Worm (Caenorhabditis elegans) whole organism, young adult: Measurements from ENCODE around the gene mau-8.

Source experiments
- F23B12.7 ChIP-seq: sonication (generic microtip); optimal IDR thresholded peaks from 2 replicates; lab custom pipeline; 2017; ENCODE audit warnings: missing genetic modification characterization, mild to moderate bottlenecking, missing compliant biosample characterization, antibody characterized with exemption, moderate library complexity; ENCODE audit not compliant: insufficient read depth
- F33H1.4 ChIP-seq: fragments of 200-800 bp; sonication (Bioruptor generic); IDR thresholded peaks from 2 replicates; pipeline ENCODE4 v1.3.6; 2022; ENCODE audit warnings: missing genetic modification reagents, missing genetic modification characterization, missing compliant biosample characterization
- Y56A3A.18 ChIP-seq: fragments of 200-800 bp; sonication (Bioruptor generic); IDR thresholded peaks from 2 replicates; pipeline ENCODE4 v1.3.6; 2022; ENCODE audit warnings: missing genetic modification reagents, missing genetic modification characterization, missing compliant biosample characterization
- Y95B8A.8 ChIP-seq: fragments of 200-800 bp; sonication (Bioruptor generic); IDR thresholded peaks from 2 replicates; pipeline ENCODE4 v1.3.6; 2022; ENCODE audit warnings: missing genetic modification reagents, missing genetic modification characterization, missing compliant biosample characterization
- aptf-2 ChIP-seq: fragments of 200-800 bp; sonication (Bioruptor generic); conservative IDR thresholded peaks from 2 replicates; pipeline ENCODE4 v1.3.6; 2022; ENCODE audit warnings: missing genetic modification reagents, missing genetic modification characterization, missing compliant biosample characterization
- athp-1 ChIP-seq: sonication (generic microtip); optimal IDR thresholded peaks from 2 replicates; lab custom pipeline; 2017; ENCODE audit warnings: mild to moderate bottlenecking, missing genetic modification characterization, missing compliant biosample characterization
- attf-3 ChIP-seq: fragments of 200-800 bp; sonication (Bioruptor generic); conservative IDR thresholded peaks from 2 replicates; pipeline ENCODE4 v1.3.6; 2022; ENCODE audit warnings: missing genetic modification reagents, missing genetic modification characterization, missing compliant biosample characterization
- attf-6 ChIP-seq: fragments of 200-800 bp; sonication (Bioruptor generic); IDR thresholded peaks from 2 replicates; pipeline ENCODE4 v1.3.6; 2022; ENCODE audit warnings: missing genetic modification reagents, missing genetic modification characterization, missing compliant biosample characterization
- cebp-1 ChIP-seq, 2 experiments: fragments of 200-800 bp in 1 of 2; sonication (Bioruptor generic) in 1 of 2; sonication (generic microtip) in 1 of 2; IDR thresholded peaks in 1 of 2; optimal IDR thresholded peaks in 1 of 2; 2 replicates each; pipeline versions ENCODE4 v1.3.6 to Lab custom; 2017 to 2022; ENCODE audit warnings: missing compliant biosample characterization in 2 of 2, missing genetic modification characterization in 2 of 2, mild to moderate bottlenecking in 1 of 2, missing genetic modification reagents in 1 of 2, moderate library complexity in 1 of 2
- ceh-58 ChIP-seq: fragments of 200-800 bp; sonication (Bioruptor generic); IDR thresholded peaks from 2 replicates; pipeline ENCODE4 v1.3.6; 2022; ENCODE audit warnings: missing genetic modification characterization, missing compliant biosample characterization
- egrh-3 ChIP-seq: fragments of 200-800 bp; sonication (Bioruptor generic); IDR thresholded peaks from 2 replicates; pipeline ENCODE4 v1.3.6; 2022; ENCODE audit warnings: missing genetic modification reagents, missing genetic modification characterization, missing compliant biosample characterization
- ekl-4 ChIP-seq: fragments of 200-800 bp; sonication (Bioruptor generic); IDR thresholded peaks from 2 replicates; pipeline ENCODE4 v1.3.6; 2022; ENCODE audit warnings: missing genetic modification reagents, missing genetic modification characterization, missing compliant biosample characterization
- gei-17 ChIP-seq: fragments of 200-800 bp; sonication (Bioruptor generic); optimal IDR thresholded peaks from 2 replicates; lab custom pipeline; 2018; ENCODE audit warnings: mild to moderate bottlenecking, missing genetic modification characterization, missing compliant biosample characterization
- him-1 ChIP-seq: sonication (generic microtip); optimal IDR thresholded peaks from 2 replicates; lab custom pipeline; 2016; ENCODE audit warnings: missing genotype, missing genetic modification reagents, missing genetic modification characterization, missing compliant biosample characterization
- hmg-20 ChIP-seq: fragments of 200-800 bp; sonication (Bioruptor generic); IDR thresholded peaks from 2 replicates; pipeline ENCODE4 v1.3.6; 2022; ENCODE audit warnings: missing genetic modification reagents, missing genetic modification characterization, missing compliant biosample characterization
- hrde-1 ChIP-seq: sonication (generic microtip); optimal IDR thresholded peaks from 2 replicates; lab custom pipeline; 2016; ENCODE audit warnings: missing genetic modification characterization, mild to moderate bottlenecking, missing compliant biosample characterization, moderate library complexity, missing genotype, missing genetic modification reagents, borderline replicate concordance
- hsf-1 ChIP-seq: fragments of 200-800 bp; sonication (Bioruptor generic); IDR thresholded peaks from 2 replicates; pipeline ENCODE4 v1.3.6; 2022; ENCODE audit warnings: missing genetic modification reagents, missing genetic modification characterization, missing compliant biosample characterization
- let-607 ChIP-seq, 2 experiments: fragments of 200-800 bp in 1 of 2; sonication (Bioruptor generic) in 1 of 2; sonication (generic microtip) in 1 of 2; optimal IDR thresholded peaks; 2 replicates each; lab custom pipeline; 2016 to 2018; ENCODE audit warnings: mild to moderate bottlenecking in 2 of 2, missing compliant biosample characterization in 2 of 2, missing genetic modification characterization in 2 of 2, moderate library complexity in 2 of 2, missing genotype in 1 of 2
- lin-26 ChIP-seq: fragments of 200-800 bp; sonication (Bioruptor generic); IDR thresholded peaks from 2 replicates; pipeline ENCODE4 v1.3.6; 2022; ENCODE audit warnings: missing genetic modification reagents, missing genetic modification characterization, missing compliant biosample characterization
- lsl-1 ChIP-seq: fragments of 200-800 bp; sonication (Bioruptor generic); optimal IDR thresholded peaks from 2 replicates; lab custom pipeline; 2018; ENCODE audit warnings: mild to moderate bottlenecking, missing genetic modification characterization, moderate library complexity, missing compliant biosample characterization
- madf-3 ChIP-seq: fragments of 200-800 bp; sonication (Bioruptor generic); IDR thresholded peaks from 2 replicates; pipeline ENCODE4 v1.3.6; 2022; ENCODE audit warnings: missing genetic modification reagents, missing genetic modification characterization, missing compliant biosample characterization
- madf-6 ChIP-seq: fragments of 200-800 bp; sonication (Bioruptor generic); IDR thresholded peaks from 2 replicates; pipeline ENCODE4 v1.3.6; 2022; ENCODE audit warnings: missing genetic modification reagents, missing genetic modification characterization, missing compliant biosample characterization
- snpc-4 ChIP-seq, 5 experiments: fragments of 150-350 bp in 1 of 5; sonication (generic microtip) in 4 of 5; optimal IDR thresholded peaks; 2 replicates each; lab custom pipeline; 2014 to 2018; ENCODE audit warnings: missing genetic modification characterization in 5 of 5, missing biosample characterization in 3 of 5, antibody characterized with exemption in 2 of 5, mild to moderate bottlenecking in 2 of 5, missing compliant biosample characterization in 2 of 5, missing genotype in 2 of 5, moderate library complexity in 2 of 5, missing genetic modification reagents in 1 of 5
- tbp1 ChIP-seq: fragments of 200-800 bp; sonication (Bioruptor generic); optimal IDR thresholded peaks from 2 replicates; lab custom pipeline; 2018; ENCODE audit warnings: mild to moderate bottlenecking, missing genetic modification characterization, missing compliant biosample characterization
- tlf-1 ChIP-seq: fragments of 200-800 bp; sonication (Bioruptor generic); optimal IDR thresholded peaks from 2 replicates; lab custom pipeline; 2018; ENCODE audit warnings: mild to moderate bottlenecking, missing genetic modification characterization, missing compliant biosample characterization
- xnd-1 ChIP-seq: sonication (generic microtip); optimal IDR thresholded peaks from 2 replicates; lab custom pipeline; 2016; ENCODE audit warnings: missing genotype, missing genetic modification reagents, missing genetic modification characterization, missing compliant biosample characterization
- zfh-2 ChIP-seq: fragments of 200-800 bp; sonication (Bioruptor generic); conservative IDR thresholded peaks from 2 replicates; pipeline ENCODE4 v1.3.6; 2022; ENCODE audit warnings: missing genetic modification reagents, missing genetic modification characterization, missing compliant biosample characterization
- ztf-18 ChIP-seq: sonication (generic microtip); optimal IDR thresholded peaks from 2 replicates; lab custom pipeline; 2016; ENCODE audit warnings: missing genotype, mild to moderate bottlenecking, missing genetic modification characterization, missing compliant biosample characterization
- ztf-22 ChIP-seq: fragments of 200-800 bp; sonication (Bioruptor generic); optimal IDR thresholded peaks from 2 replicates; lab custom pipeline; 2018; ENCODE audit warnings: mild to moderate bottlenecking, missing genetic modification characterization, moderate library complexity, missing compliant biosample characterization
- ztf-6 ChIP-seq: fragments of 200-800 bp; sonication (Bioruptor generic); IDR thresholded peaks from 2 replicates; pipeline ENCODE4 v1.3.6; 2022; ENCODE audit warnings: missing genetic modification reagents, missing genetic modification characterization, missing compliant biosample characterization

The mau-8 gene

DNA sequence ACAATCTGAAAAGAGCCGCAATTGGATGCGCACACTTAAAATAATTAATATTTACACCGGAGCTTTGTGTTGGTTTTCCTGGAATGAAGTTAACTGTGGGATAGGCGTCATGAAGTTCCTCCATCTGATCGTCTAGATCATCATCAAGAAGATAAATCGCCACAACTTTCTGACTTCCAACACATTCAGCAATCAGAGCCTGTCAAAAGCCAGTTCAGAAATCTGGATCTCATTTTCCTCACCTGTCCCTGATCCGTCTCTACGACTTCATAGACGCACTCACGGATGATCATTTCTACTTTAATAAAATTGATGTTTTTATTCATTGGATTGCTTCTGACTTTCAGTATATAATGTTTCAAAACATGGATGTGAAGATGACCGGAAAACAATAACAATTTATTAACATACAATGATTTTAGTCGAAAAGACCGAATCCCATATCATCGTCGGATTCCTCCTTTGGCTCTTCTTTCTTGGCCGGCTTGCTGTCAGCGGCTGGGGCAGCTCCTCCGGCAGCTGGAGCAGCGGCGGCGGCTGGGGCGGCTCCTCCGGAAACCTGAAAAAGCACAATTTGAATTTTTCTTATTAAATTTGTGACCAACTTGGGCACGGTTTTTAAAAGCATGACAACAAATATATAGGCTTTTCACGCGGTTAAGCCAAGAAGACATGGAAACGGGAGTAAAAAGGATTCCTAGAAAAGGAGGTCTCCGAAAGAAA is 8.5 kb upstream of the mau-8 start, which contains the start of gene agt-1 (continued):
- peak; percentile 84 for TF ChIP-seq zfh-2
- no peak for TF ChIP-seq hmg-20 (GFP tag; lab: Robert Waterston, UW)
- TF ChIP-seq egrh-3 (GFP tag; lab: Robert Waterston, UW): peak; percentile 92
- TF ChIP-seq lin-26 (GFP tag; lab: Robert Waterston, UW): peak; percentile 54; the same call in 1 of the 2 replicates
- TF ChIP-seq attf-3 (GFP tag; lab: Robert Waterston, UW): no peak
- peak; percentile 29 for TF ChIP-seq athp-1 (tag; lab: Kevin White, UChicago)
- TF ChIP-seq Y56A3A.18 (GFP tag; lab: Robert Waterston, UW): peak; percentile 69
- TF ChIP-seq cebp-1 (GFP tag; IDR thresholded peaks at IDR 0.05; lab: Robert Waterston, UW): no peak
- TF ChIP-seq cebp-1 (tag; optimal IDR thresholded peaks at IDR 0.05; lab: Kevin White, UChicago): peak; percentile 5
- peak; percentile 62 for TF ChIP-seq tlf-1 (GFP tag; lab: Kevin White, UChicago)
- peak; percentile 29 for TF ChIP-seq tbp1 (GFP tag; lab: Kevin White, UChicago)
- no peak for TF ChIP-seq ztf-22 (GFP tag; lab: Kevin White, UChicago)
- peak; percentile 33 for TF ChIP-seq hrde-1 (tag; lab: Kevin White, UChicago)
- peak; percentile 87 for TF ChIP-seq ekl-4
- TF ChIP-seq aptf-2 (GFP tag; lab: Robert Waterston, UW): no peak
- TF ChIP-seq gei-17 (GFP tag; lab: Kevin White, UChicago): no peak
- TF ChIP-seq ceh-58 (GFP tag; lab: Robert Waterston, UW): 0 out of 2 replicates have a peak, but pooled peaks have one; percentile 27
- TF ChIP-seq attf-6 (GFP tag; lab: Robert Waterston, UW): peak; percentile 89
- TF ChIP-seq, all 124 proteins: peak for 32

DNA sequence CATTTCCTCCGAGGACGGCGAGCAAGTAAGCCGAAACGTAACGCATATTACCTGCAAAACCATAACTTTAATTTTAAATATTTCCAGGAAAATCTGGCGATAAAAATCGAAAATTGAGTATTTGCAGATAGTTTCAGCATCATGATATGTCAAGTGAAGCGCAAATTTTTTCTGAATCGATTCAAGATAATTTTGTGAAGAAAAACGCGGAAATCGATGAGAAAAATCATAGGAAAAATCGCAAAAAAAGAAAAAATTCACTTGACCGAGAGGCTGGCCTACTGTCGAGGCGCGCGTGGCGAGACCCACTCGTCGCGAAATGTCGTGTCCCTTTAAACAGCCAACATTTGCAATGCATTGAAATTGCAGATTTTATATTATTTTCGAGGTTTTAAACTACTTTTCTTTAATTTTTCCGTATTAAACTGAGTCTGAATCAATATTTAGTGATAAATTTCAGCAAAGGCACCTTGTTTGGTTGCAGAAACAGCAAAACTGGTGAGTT is 7.5 kb upstream of the mau-8 start, which contains the start of the genes rla-2, popl-7 and Y62E10A.24:
TSS of gene rla-2 (minus strand) at position 51 of the 505 bp plus-strand sequence.
TSS of gene popl-7 (plus strand) at position 455 of the 505 bp plus-strand sequence.
TSS of gene Y62E10A.24 (plus strand) at position 476 of the 505 bp plus-strand sequence.
- peak; percentile 27 for TF ChIP-seq F23B12.7 (tag; lab: Kevin White, UChicago)
- TF ChIP-seq F33H1.4 (GFP tag; lab: Robert Waterston, UW): peak; percentile 79
- peak; percentile 12; the same call in 1 of the 2 replicates for TF ChIP-seq madf-6 (GFP tag; lab: Robert Waterston, UW)
- TF ChIP-seq snpc-4 (GFP tag; optimal IDR thresholded peaks at IDR 0.05; lab: Kevin White, UChicago): no peak
- peak in 1 of 4 experiments; percentile 3 for TF ChIP-seq snpc-4 (tag; optimal IDR thresholded peaks at IDR 0.05; lab: Kevin White, UChicago)
- no peak for TF ChIP-seq let-607 (tag; optimal IDR thresholded peaks at IDR 0.05; lab: Kevin White, UChicago)
- TF ChIP-seq him-1 (tag; lab: Kevin White, UChicago): no peak
- TF ChIP-seq hsf-1 (GFP tag; lab: Robert Waterston, UW): no peak
- no peak for TF ChIP-seq xnd-1

DNA sequence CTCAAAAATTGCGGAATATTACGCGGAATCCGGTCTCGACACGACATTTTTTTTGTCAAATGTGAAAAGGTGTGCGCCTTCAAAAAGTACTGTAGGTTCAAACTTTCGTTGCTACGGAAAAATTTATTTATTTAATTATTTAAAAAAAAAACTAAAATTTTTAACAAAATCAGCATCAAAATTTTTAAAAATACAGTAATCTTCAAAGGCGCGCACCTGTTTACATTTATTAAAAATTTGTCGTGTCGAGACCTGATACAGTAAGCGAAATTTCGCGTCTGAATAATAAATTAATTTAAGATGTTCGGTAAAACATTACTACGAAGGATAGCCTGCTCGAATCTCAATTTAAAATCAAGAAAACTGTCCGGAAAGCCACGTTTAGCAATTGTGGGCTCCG is 6.1 kb upstream of the mau-8 start, which contains the start of gene Y62E10A.6:
TSS of gene Y62E10A.6 (plus strand) at position 301 of the 400 bp plus-strand sequence.
- no peak for TF ChIP-seq Y95B8A.8
- TF ChIP-seq ztf-6 (GFP tag; lab: Robert Waterston, UW): no peak
- no peak for TF ChIP-seq madf-3 (GFP tag; lab: Robert Waterston, UW)
- TF ChIP-seq ztf-18: peak; percentile 14
- TF ChIP-seq lsl-1 (GFP tag; lab: Kevin White, UChicago): peak; percentile 6
